Fruit fly (Drosophila melanogaster) whole organism: Measurements from ENCODE around the gene GstZ1.

Source experiments
- CG8478 ChIP-seq: fragments of >200 bp; optimal IDR thresholded peaks from 2 replicates; lab custom pipeline; 2018; ENCODE audit warnings: inconsistent platforms
- psq ChIP-seq: fragments of >200 bp; optimal IDR thresholded peaks from 2 replicates; lab custom pipeline; 2017
- usp ChIP-seq: fragments of >200 bp; optimal IDR thresholded peaks from 2 replicates; lab custom pipeline; 2017; ENCODE audit warnings: missing biosample characterization, missing genetic modification characterization, mixed read lengths

DNA sequence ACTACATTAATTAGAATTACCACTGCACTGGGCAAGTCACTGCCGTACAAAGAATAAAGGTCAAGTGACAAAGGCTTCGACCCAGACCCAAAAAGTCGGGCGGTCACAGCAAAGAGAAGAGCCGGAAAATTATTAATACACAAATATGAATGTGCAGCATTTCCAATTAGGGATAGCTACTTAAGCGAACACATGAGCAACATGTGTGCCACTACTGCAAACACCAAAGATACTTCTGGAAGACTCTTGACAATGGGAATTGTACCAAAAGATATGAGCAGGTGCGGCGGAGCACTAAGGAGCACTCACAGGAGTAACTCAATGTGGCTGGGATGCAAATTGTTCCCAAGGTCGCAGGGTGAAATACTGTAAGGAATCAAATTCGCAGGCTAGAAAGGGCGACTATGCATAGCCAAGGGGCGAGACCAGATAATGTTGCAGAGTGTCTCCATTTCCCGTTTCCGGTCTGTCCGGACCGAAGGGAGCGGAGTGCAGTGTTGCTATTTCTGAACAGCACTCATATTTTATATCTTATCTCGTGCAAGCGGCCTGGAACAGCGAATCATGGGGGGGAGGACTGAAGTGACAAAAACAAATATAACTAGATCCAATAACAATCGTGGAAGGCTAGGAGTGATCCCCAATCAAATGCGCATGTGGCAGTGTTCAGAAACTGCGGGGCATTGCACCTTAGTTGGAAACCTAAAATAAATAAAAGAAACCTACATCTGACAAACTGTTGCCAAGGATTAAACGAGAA, 47.2 kb upstream of the GstZ1 start:
- TF ChIP-seq psq (lab: Kevin White, UChicago) (no peak), CG8478 (lab: Kevin White, UChicago) (no peak), usp (GFP tag; lab: Kevin White, UChicago) (no peak)
